Worm (Caenorhabditis elegans) whole organism, L3 larva: ENCODE results near the gene F23B12.1.
A peak's percentile ranks its signal among the peaks of the same experiment; 100 is the strongest.

Experiments
- ZK546.5 ChIP-seq: sonication (generic microtip); optimal IDR thresholded peaks from 2 replicates; lab custom pipeline; 2017; ENCODE audit warnings: missing biosample characterization, missing genetic modification characterization
- egl-27 ChIP-seq: sonication (generic microtip); optimal IDR thresholded peaks from 4 replicates; lab custom pipeline; 2017; ENCODE audit warnings: missing biosample characterization, missing genetic modification reagents, missing genetic modification characterization
- elt-1 ChIP-seq: fragments of 150-350 bp; optimal IDR thresholded peaks from 2 replicates; lab custom pipeline; 2014; ENCODE audit warnings: missing biosample characterization, missing genetic modification characterization
- elt-2 ChIP-seq: sonication (generic microtip); optimal IDR thresholded peaks from 2 replicates; lab custom pipeline; 2016; ENCODE audit warnings: missing genetic modification reagents, mild to moderate bottlenecking, missing genetic modification characterization, missing compliant biosample characterization
- fkh-10 ChIP-seq: sonication (generic microtip); optimal IDR thresholded peaks from 2 replicates; lab custom pipeline; 2017; ENCODE audit warnings: missing biosample characterization, missing genetic modification reagents, missing genetic modification characterization
- fkh-2 ChIP-seq: fragments of 150-350 bp; optimal IDR thresholded peaks from 2 replicates; lab custom pipeline; 2014; ENCODE audit warnings: missing biosample characterization, missing genetic modification reagents, missing genetic modification characterization
- lin-15B ChIP-seq: fragments of 150-350 bp; optimal IDR thresholded peaks from 2 replicates; lab custom pipeline; 2014; ENCODE audit warnings: missing biosample characterization, missing genetic modification characterization
- nhr-11 ChIP-seq: fragments of 150-350 bp; optimal IDR thresholded peaks from 2 replicates; lab custom pipeline; 2014; ENCODE audit warnings: missing biosample characterization, missing genetic modification characterization
- pqm-1 ChIP-seq: fragments of 150-350 bp; optimal IDR thresholded peaks from 2 replicates; lab custom pipeline; 2017; ENCODE audit warnings: missing biosample characterization, missing genetic modification characterization, inconsistent platforms
- unc-62 ChIP-seq: fragments of 150-350 bp; sonication (generic microtip); optimal IDR thresholded peaks from 4 replicates; lab custom pipeline; 2014; ENCODE audit warnings: missing biosample characterization, missing genetic modification reagents, missing genetic modification characterization

DNA sequence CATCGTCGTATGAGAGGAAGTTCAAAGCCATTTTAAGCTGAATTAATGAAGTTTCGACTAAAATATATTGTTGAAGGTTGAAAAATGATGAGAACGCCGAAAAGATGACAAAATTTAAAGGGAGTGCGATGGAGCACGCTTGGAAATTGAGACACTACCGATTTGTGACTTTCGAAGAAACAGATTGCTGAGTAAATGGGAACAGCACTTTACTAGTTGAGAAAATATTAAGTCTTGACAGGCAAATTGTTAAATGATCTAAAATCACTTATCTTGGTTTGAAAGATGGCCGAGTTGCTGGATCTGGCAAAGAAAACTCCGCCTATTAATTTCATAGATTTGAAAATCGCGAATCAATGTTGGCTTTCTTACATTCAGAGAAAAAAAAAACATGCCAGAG is 5.7 kb upstream of the F23B12.1 start, which contains the start of gene rpoa-12:
- TF ChIP-seq elt-2 (tag; lab: Kevin White, UChicago): no peak
- TF ChIP-seq egl-27 (tag; lab: Kevin White, UChicago): no peak
- TF ChIP-seq fkh-10 (GFP tag; lab: Kevin White, UChicago): no peak
- TF ChIP-seq unc-62 (GFP tag; lab: Kevin White, UChicago): no peak
- TF ChIP-seq lin-15B (tag; lab: Kevin White, UChicago): peak; percentile 64
- TF ChIP-seq nhr-11: no peak
- TF ChIP-seq elt-1 (tag; lab: Kevin White, UChicago): no peak
- TF ChIP-seq ZK546.5: no peak
- TF ChIP-seq fkh-2: no peak
- TF ChIP-seq pqm-1: no peak
